Fruit fly (Drosophila melanogaster): ENCODE data around the gene SmydA-9.

SmydA-9 gene

DNA sequence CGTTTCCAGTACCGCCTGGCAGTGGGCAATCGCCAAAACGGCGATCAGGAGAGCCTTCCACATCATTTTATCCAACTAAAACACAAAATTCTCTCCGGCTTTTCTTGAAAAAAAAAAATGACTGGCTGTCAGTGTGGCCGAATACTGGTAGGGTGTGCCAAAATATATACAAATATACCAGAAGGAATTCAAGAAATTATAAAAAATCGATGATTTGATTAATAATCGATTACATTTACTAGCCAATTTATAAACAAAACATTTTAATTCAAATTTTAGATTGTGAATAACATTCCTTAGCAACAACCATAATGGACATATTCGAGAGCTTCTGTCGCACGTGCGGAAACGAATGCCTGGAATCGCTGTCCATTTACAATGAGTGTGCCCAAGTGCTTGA lies 52.3 kb downstream of the SmydA-9 start, which contains the start of the genes Ost48 and Dlip1:
Ost48 (minus strand) TSS at position 150 of the 400 bp plus-strand sequence.
Dlip1 (plus strand) TSS at position 257 of the 400 bp plus-strand sequence.
- no peak for TF ChIP-seq psq (optimal IDR thresholded peaks at IDR 0.05)
- TF ChIP-seq ttk (optimal IDR thresholded peaks at IDR 0.05), result no peak
- peak; percentile 55 for TF ChIP-seq Sin3A (optimal IDR thresholded peaks at IDR 0.05)

dm6 chrX:9156388-9156823 lies 54.3 kb downstream of the SmydA-9 start, which contains the start of gene His3.3B:
His3.3B (minus strand) TSS chrX:9156669.
- TF ChIP-seq Sin3A (optimal IDR thresholded peaks at IDR 0.05) (no peak), Myc (optimal IDR thresholded peaks at IDR 0.05) (no peak), psq (optimal IDR thresholded peaks at IDR 0.05) (no peak), h (optimal IDR thresholded peaks at IDR 0.05) (no peak), ttk (optimal IDR thresholded peaks at IDR 0.05) (no peak), insv (optimal IDR thresholded peaks at IDR 0.05) (no peak)

All from Kc167 (cell line).